Worm (Caenorhabditis elegans) whole organism, L4 larva: ENCODE results near the gene F35D11.4.

ENCODE experiments used
- F26F4.8 ChIP-seq: fragments of 200-800 bp; sonication (Bioruptor generic); conservative IDR thresholded peaks from 2 replicates; pipeline ENCODE4 v1.3.6; 2022; ENCODE audit warnings: missing genetic modification characterization, missing compliant biosample characterization
- F49E8.2 ChIP-seq: sonication (generic microtip); optimal IDR thresholded peaks from 2 replicates; lab custom pipeline; 2016; ENCODE audit warnings: missing compliant biosample characterization, mild to moderate bottlenecking, missing genetic modification characterization, borderline replicate concordance
- T26A8.4 ChIP-seq: fragments of 200-800 bp; sonication (Bioruptor generic); IDR thresholded peaks from 2 replicates; pipeline ENCODE4 v1.3.6; 2022; ENCODE audit warnings: missing genetic modification characterization, missing compliant biosample characterization
- Y48G9A.11 ChIP-seq: fragments of 200-800 bp; sonication (Bioruptor generic); IDR thresholded peaks from 2 replicates; pipeline ENCODE4 v1.3.6; 2022; ENCODE audit warnings: missing genetic modification reagents, missing genetic modification characterization, missing compliant biosample characterization
- ZK546.5 ChIP-seq, 2 experiments: sonication (generic microtip); optimal IDR thresholded peaks; 2 replicates each; lab custom pipeline; 2017; ENCODE audit warnings: missing biosample characterization in 2 of 2, missing genetic modification characterization in 2 of 2
- aha-1 ChIP-seq: fragments of 150-350 bp; peaks from one replicate; lab custom pipeline; 2014; ENCODE audit warnings: missing biosample characterization, missing genetic modification characterization
- ceh-62 ChIP-seq: sonication (generic microtip); optimal IDR thresholded peaks from 2 replicates; lab custom pipeline; 2017; ENCODE audit warnings: missing biosample characterization, missing genetic modification characterization
- ceh-82 ChIP-seq: sonication (generic microtip); optimal IDR thresholded peaks from 2 replicates; lab custom pipeline; 2017; ENCODE audit warnings: missing biosample characterization, missing genetic modification characterization
- ces-1 ChIP-seq: fragments of 150-350 bp; sonication (generic microtip); optimal IDR thresholded peaks from 4 replicates; lab custom pipeline; 2014; ENCODE audit warnings: missing biosample characterization, missing genetic modification reagents, missing genetic modification characterization
- ctbp-1 ChIP-seq: fragments of 200-800 bp; sonication (Bioruptor generic); IDR thresholded peaks from 2 replicates; pipeline ENCODE4 v1.3.6; 2022; ENCODE audit warnings: missing genetic modification reagents, missing genetic modification characterization, missing compliant biosample characterization
- daf-16 ChIP-seq, 3 experiments: sonication (generic microtip); optimal IDR thresholded peaks; 2 replicates each; lab custom pipeline; 2016 to 2017; ENCODE audit warnings: missing genetic modification characterization in 3 of 3, missing genetic modification reagents in 3 of 3, mild to moderate bottlenecking in 2 of 3, missing compliant biosample characterization in 2 of 3, missing biosample characterization in 1 of 3, moderate library complexity in 1 of 3
- daf-8 ChIP-seq: fragments of 200-800 bp; sonication (Bioruptor generic); IDR thresholded peaks from 2 replicates; pipeline ENCODE4 v1.3.6; 2022; ENCODE audit warnings: missing genetic modification characterization, missing compliant biosample characterization
- dmd-6 ChIP-seq: fragments of 200-800 bp; sonication (Bioruptor generic); IDR thresholded peaks from 2 replicates; pipeline ENCODE4 v1.3.6; 2022; ENCODE audit warnings: missing genetic modification reagents, missing genetic modification characterization, missing compliant biosample characterization
- dmd-8 ChIP-seq: fragments of 200-800 bp; sonication (Bioruptor generic); IDR thresholded peaks from 2 replicates; pipeline ENCODE4 v1.3.6; 2022; ENCODE audit warnings: missing genetic modification characterization, missing compliant biosample characterization
- duxl-1 ChIP-seq: sonication (generic microtip); optimal IDR thresholded peaks from 2 replicates; lab custom pipeline; 2016; ENCODE audit warnings: mild to moderate bottlenecking, missing genetic modification characterization, moderate library complexity, missing compliant biosample characterization; ENCODE audit not compliant: poor library complexity
- egl-27 ChIP-seq: sonication (generic microtip); optimal IDR thresholded peaks from 3 replicates; lab custom pipeline; 2017; ENCODE audit warnings: missing biosample characterization, missing genetic modification reagents, missing genetic modification characterization
- hmg-1.1 ChIP-seq: fragments of 200-800 bp; sonication (Bioruptor generic); IDR thresholded peaks from 2 replicates; pipeline ENCODE4 v1.3.6; 2022; ENCODE audit warnings: missing genetic modification reagents, missing genetic modification characterization, missing compliant biosample characterization
- lim-7 ChIP-seq: fragments of 200-800 bp; sonication (Bioruptor generic); IDR thresholded peaks from 2 replicates; pipeline ENCODE4 v1.3.6; 2022; ENCODE audit warnings: missing genetic modification characterization, missing compliant biosample characterization
- lin-13 ChIP-seq: fragments of 150-350 bp; optimal IDR thresholded peaks from 2 replicates; lab custom pipeline; 2014; ENCODE audit warnings: missing biosample characterization, missing genetic modification reagents, missing genetic modification characterization
- lin-15B ChIP-seq: fragments of 150-350 bp; sonication (generic microtip); optimal IDR thresholded peaks from 3 replicates; lab custom pipeline; 2014; ENCODE audit warnings: missing biosample characterization, missing genetic modification characterization
- lin-29 ChIP-seq: fragments of 200-800 bp; sonication (Bioruptor generic); IDR thresholded peaks from 2 replicates; pipeline ENCODE4 v1.3.6; 2022; ENCODE audit warnings: missing genetic modification reagents, missing genetic modification characterization, missing compliant biosample characterization
- madf-5 ChIP-seq, 2 experiments: fragments of 200-800 bp; sonication (Bioruptor generic); IDR thresholded peaks; 2 replicates each; pipeline ENCODE4 v1.3.6; 2022; ENCODE audit warnings: missing compliant biosample characterization in 2 of 2, missing genetic modification characterization in 2 of 2
- nhr-28 ChIP-seq: fragments of 150-350 bp; optimal IDR thresholded peaks from 2 replicates; lab custom pipeline; 2014; ENCODE audit warnings: missing biosample characterization, missing genetic modification characterization
- nhr-41 ChIP-seq: fragments of 200-800 bp; sonication (Bioruptor generic); IDR thresholded peaks from 2 replicates; pipeline ENCODE4 v1.3.6; 2022; ENCODE audit warnings: missing genetic modification reagents, missing genetic modification characterization, missing compliant biosample characterization
- nhr-76 ChIP-seq: fragments of 150-350 bp; optimal IDR thresholded peaks from 2 replicates; lab custom pipeline; 2014; ENCODE audit warnings: missing biosample characterization, missing genetic modification characterization
- pha-4 ChIP-seq, 2 experiments: fragments of 150-350 bp in 1 of 2; fragments of 200-800 bp in 1 of 2; sonication (Bioruptor generic) in 1 of 2; IDR thresholded peaks in 1 of 2; optimal IDR thresholded peaks in 1 of 2; 2 replicates each; pipeline versions ENCODE4 v1.3.6 to Lab custom; 2014 to 2022; ENCODE audit warnings: missing genetic modification characterization in 2 of 2, missing genetic modification reagents in 2 of 2, missing biosample characterization in 1 of 2, missing compliant biosample characterization in 1 of 2
- snpc-4 ChIP-seq: fragments of 150-350 bp; optimal IDR thresholded peaks from 2 replicates; lab custom pipeline; 2014; ENCODE audit warnings: missing biosample characterization, missing genetic modification characterization
- spr-1 ChIP-seq: sonication (generic microtip); optimal IDR thresholded peaks from 2 replicates; lab custom pipeline; 2016; ENCODE audit warnings: mild to moderate bottlenecking, missing genetic modification characterization, missing compliant biosample characterization
- unc-130 ChIP-seq: sonication (generic microtip); optimal IDR thresholded peaks from 2 replicates; lab custom pipeline; 2016; ENCODE audit warnings: missing genetic modification reagents, missing genetic modification characterization, missing compliant biosample characterization
- unc-62 ChIP-seq, 3 experiments: fragments of 150-350 bp in 1 of 3; sonication (generic microtip); optimal IDR thresholded peaks in 2 of 3; peaks in 1 of 3; 1 replicate in 1 of 3; 2 replicates in 2 of 3; lab custom pipeline; 2014 to 2017; ENCODE audit warnings: missing biosample characterization in 3 of 3, missing genetic modification characterization in 3 of 3, missing genetic modification reagents in 3 of 3, missing genotype in 1 of 3
- zag-1 ChIP-seq: fragments of 150-350 bp; optimal IDR thresholded peaks from 2 replicates; lab custom pipeline; 2014; ENCODE audit warnings: missing biosample characterization, missing genetic modification characterization
- zfp-3 ChIP-seq: fragments of 200-800 bp; sonication (Bioruptor generic); conservative IDR thresholded peaks from 2 replicates; pipeline ENCODE4 v1.3.6; 2022; ENCODE audit warnings: missing genetic modification reagents, missing genetic modification characterization, missing compliant biosample characterization
- ztf-7 ChIP-seq: fragments of 150-350 bp; optimal IDR thresholded peaks from 2 replicates; lab custom pipeline; 2014; ENCODE audit warnings: missing biosample characterization, missing genetic modification characterization

F35D11.4 gene

DNA sequence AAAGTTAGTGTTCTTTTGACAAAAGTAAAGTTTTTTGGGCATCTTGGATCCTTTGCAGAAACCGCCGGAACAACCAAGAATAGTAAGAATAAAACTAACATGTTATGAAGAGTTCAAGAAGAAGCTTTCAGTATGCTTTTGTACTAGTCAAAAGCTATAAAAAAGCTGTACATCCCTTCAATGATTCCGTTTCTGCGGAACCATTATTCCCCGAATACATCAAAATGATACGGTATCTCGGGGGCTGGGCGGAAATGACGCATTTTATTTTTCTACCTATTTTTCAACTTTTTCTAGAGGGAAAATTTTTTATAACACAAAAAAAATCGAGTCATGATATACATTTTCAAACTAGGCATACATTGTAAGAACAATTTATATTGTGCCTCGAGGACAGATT lies 16.5 kb downstream of the F35D11.4 start, which contains the start of gene clec-138:
clec-138 (minus strand) TSS at position 101 of the 400 bp plus-strand sequence.
- TF ChIP-seq spr-1 (no peak), F26F4.8 (GFP tag; lab: Robert Waterston, UW) (no peak), ZK546.5 (tag; optimal IDR thresholded peaks at IDR 0.05; lab: Kevin White, UChicago) (no peak), zfp-3 (GFP tag; lab: Robert Waterston, UW) (no peak), hmg-1.1 (no peak), dmd-8 (GFP tag; lab: Robert Waterston, UW) (no peak), madf-5 (GFP tag; IDR thresholded peaks at IDR 0.05; lab: Robert Waterston, UW) (no peak), nhr-41 (GFP tag; lab: Robert Waterston, UW) (no peak), duxl-1 (no peak), Y48G9A.11 (GFP tag; lab: Robert Waterston, UW) (no peak)

DNA sequence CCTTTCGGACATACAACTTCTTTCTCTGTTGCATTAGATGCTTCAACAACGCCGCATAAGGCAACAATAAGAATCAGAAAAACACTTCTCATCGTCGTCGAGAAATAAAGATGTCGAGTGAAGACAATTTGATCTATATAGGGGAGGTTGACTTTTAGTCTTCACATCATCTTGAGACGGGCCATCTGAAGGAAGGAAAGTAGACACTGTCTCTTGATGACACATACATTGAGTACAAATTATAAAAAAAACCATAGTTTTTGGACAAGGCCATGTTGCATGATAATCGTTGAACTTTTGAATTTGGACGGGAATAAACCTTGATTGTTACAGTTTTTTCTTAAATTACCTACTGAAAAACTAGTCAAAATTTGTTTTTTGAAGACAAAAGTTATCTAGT lies 18.4 kb downstream of the F35D11.4 start, which contains the start of gene clec-139:
clec-139 (minus strand) TSS at position 101 of the 400 bp plus-strand sequence.
- no peak for TF ChIP-seq ctbp-1 (GFP tag; lab: Robert Waterston, UW)
- no peak for TF ChIP-seq T26A8.4 (GFP tag; lab: Robert Waterston, UW)
- TF ChIP-seq unc-62 (GFP tag; optimal IDR thresholded peaks at IDR 0.05 in 1 of 2; lab: Kevin White, UChicago), result peak in 1 of 2 experiments; percentile 47
- TF ChIP-seq unc-62 (tag; optimal IDR thresholded peaks at IDR 0.05; lab: Kevin White, UChicago), result no peak

DNA sequence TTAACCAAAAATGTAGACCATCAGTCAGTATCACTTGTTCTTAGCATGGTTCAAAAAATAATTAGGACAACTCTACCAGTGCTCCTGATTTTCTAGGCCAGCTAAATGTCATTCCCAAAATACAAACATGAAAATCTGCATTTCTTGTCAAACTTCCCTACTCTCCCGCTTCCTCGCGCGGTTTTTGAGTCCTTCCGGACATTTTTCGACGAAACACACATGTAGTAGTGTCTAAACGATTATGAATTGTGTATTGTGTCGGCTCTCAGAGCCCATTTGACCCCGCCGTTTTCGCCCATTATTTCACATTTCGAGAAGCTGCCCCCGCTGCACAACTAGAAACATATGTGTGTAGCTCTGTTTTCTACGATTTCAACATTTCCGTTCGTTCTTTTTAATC lies 23.4 kb downstream of the F35D11.4 start, which contains the start of gene F35D11.1:
F35D11.1 (plus strand) TSS at position 301 of the 400 bp plus-strand sequence.
- TF ChIP-seq zag-1 (tag; lab: Kevin White, UChicago), result no peak
- no peak for TF ChIP-seq unc-62 (GFP tag; optimal IDR thresholded peaks at IDR 0.05 in 1 of 2; lab: Kevin White, UChicago)
- TF ChIP-seq unc-62 (tag; optimal IDR thresholded peaks at IDR 0.05; lab: Kevin White, UChicago), result no peak
- no peak for TF ChIP-seq pha-4 (GFP tag; IDR thresholded peaks at IDR 0.05; lab: Robert Waterston, UW)
- TF ChIP-seq pha-4 (tag; optimal IDR thresholded peaks at IDR 0.05; lab: Kevin White, UChicago), result no peak
- no peak for TF ChIP-seq F49E8.2 (tag; lab: Kevin White, UChicago)
- TF ChIP-seq lin-13 (GFP tag; lab: Kevin White, UChicago), result no peak
- TF ChIP-seq duxl-1, result no peak
- no peak for TF ChIP-seq dmd-6 (GFP tag; lab: Robert Waterston, UW)
- no peak for TF ChIP-seq Y48G9A.11 (GFP tag; lab: Robert Waterston, UW)
- TF ChIP-seq unc-130 (GFP tag; lab: Kevin White, UChicago), result no peak
- TF ChIP-seq egl-27, result no peak
- TF ChIP-seq lin-15B (tag; lab: Kevin White, UChicago), result no peak
- no peak for TF ChIP-seq lim-7 (GFP tag; lab: Robert Waterston, UW)
- no peak for TF ChIP-seq daf-8 (GFP tag; lab: Robert Waterston, UW)
- TF ChIP-seq lin-29 (GFP tag; lab: Robert Waterston, UW), result no peak
- no peak for TF ChIP-seq dmd-8 (GFP tag; lab: Robert Waterston, UW)

ce11 chrII:4631479-4631878 lies 28.3 kb downstream of the F35D11.4 start:
- no peak for TF ChIP-seq ztf-7
- TF ChIP-seq unc-62 (GFP tag; optimal IDR thresholded peaks at IDR 0.05 in 1 of 2; lab: Kevin White, UChicago), result peak in 1 of 2 experiments; percentile 90
- no peak for TF ChIP-seq unc-62 (tag; optimal IDR thresholded peaks at IDR 0.05; lab: Kevin White, UChicago)

ce11 chrII:4638241-4638640 lies 35.0 kb downstream of the F35D11.4 start, which contains the start of gene che-10:
che-10 (minus strand) TSS chrII:4638341.
- TF ChIP-seq ceh-62 (tag; lab: Kevin White, UChicago) (no peak), snpc-4 (tag; lab: Kevin White, UChicago) (no peak), daf-8 (GFP tag; lab: Robert Waterston, UW) (no peak)

DNA sequence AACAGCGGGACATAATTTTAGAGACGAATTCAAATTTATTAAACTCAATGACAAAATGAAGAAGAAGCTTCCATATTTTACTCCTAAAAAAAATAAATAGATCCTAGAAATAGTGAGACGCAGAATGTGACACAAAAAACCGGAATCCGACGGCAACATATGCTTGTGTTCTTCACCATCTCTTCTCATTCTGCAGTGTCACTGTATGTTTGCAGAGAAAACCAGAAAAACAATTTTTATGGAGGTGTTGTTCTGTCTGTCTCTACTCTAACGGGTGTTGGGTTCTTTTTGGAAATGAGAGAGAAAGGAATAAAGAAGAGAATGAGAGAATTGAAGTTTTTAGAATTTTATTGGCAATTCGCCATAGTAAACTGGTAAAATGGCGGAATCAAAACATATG lies 35.7 kb downstream of the F35D11.4 start:
- peak; percentile 15 for TF ChIP-seq aha-1 (tag; lab: Kevin White, UChicago)
- TF ChIP-seq dmd-8 (GFP tag; lab: Robert Waterston, UW), result no peak
- TF ChIP-seq ceh-82 (tag; lab: Kevin White, UChicago), result no peak
- no peak for TF ChIP-seq daf-16 (GFP tag; optimal IDR thresholded peaks at IDR 0.05; lab: Kevin White, UChicago)
- TF ChIP-seq daf-16 (tag; optimal IDR thresholded peaks at IDR 0.05; lab: Kevin White, UChicago), result peak; percentile 74
- TF ChIP-seq ces-1 (GFP tag; lab: Kevin White, UChicago), result no peak
- no peak for TF ChIP-seq nhr-76 (tag; lab: Kevin White, UChicago)
- TF ChIP-seq nhr-28 (tag; lab: Kevin White, UChicago), result peak; percentile 49
